Worm (Caenorhabditis elegans) whole organism, mixed stage, embryonic: ENCODE data around the gene R03D7.2.
A peak's percentile ranks its signal among the peaks of the same experiment; 100 is the strongest.

Source experiments
- ces-1 ChIP-seq: fragments of 150-350 bp; optimal IDR thresholded peaks from 2 replicates; lab custom pipeline; 2014; ENCODE audit warnings: missing biosample characterization, missing genetic modification reagents, missing genetic modification characterization
- elt-1 ChIP-seq: sonication (generic microtip); optimal IDR thresholded peaks from 2 replicates; lab custom pipeline; 2017; ENCODE audit warnings: missing genetic modification characterization, mild to moderate bottlenecking, missing compliant biosample characterization, antibody characterized with exemption, moderate library complexity, borderline replicate concordance; ENCODE audit not compliant: insufficient read depth
- elt-3 ChIP-seq: fragments of 150-350 bp; optimal IDR thresholded peaks from 2 replicates; lab custom pipeline; 2014; ENCODE audit warnings: missing biosample characterization, missing genetic modification characterization
- ham-2 ChIP-seq: fragments of 200-800 bp; sonication (Bioruptor generic); optimal IDR thresholded peaks from 2 replicates; lab custom pipeline; 2018; ENCODE audit warnings: mild to moderate bottlenecking, missing genetic modification characterization, missing compliant biosample characterization
- mep-1 ChIP-seq: fragments of 150-350 bp; optimal IDR thresholded peaks from 2 replicates; lab custom pipeline; 2017; ENCODE audit warnings: missing biosample characterization, missing genetic modification reagents, missing genetic modification characterization, inconsistent platforms
- nhr-237 ChIP-seq: fragments of 150-350 bp; optimal IDR thresholded peaks from 2 replicates; lab custom pipeline; 2014; ENCODE audit warnings: missing biosample characterization, missing genetic modification characterization
- nhr-76 ChIP-seq: sonication (generic microtip); optimal IDR thresholded peaks from 2 replicates; lab custom pipeline; 2017; ENCODE audit warnings: missing biosample characterization, missing genetic modification characterization
- pha-4 ChIP-seq: fragments of 150-350 bp; optimal IDR thresholded peaks from 2 replicates; lab custom pipeline; 2018; ENCODE audit warnings: missing biosample characterization, missing genetic modification reagents, missing genetic modification characterization
- snpc-4 ChIP-seq: fragments of 150-350 bp; optimal IDR thresholded peaks from 2 replicates; lab custom pipeline; 2014; ENCODE audit warnings: missing biosample characterization, missing genetic modification characterization
- unc-39 ChIP-seq: fragments of 150-350 bp; optimal IDR thresholded peaks from 2 replicates; lab custom pipeline; 2014; ENCODE audit warnings: missing biosample characterization, missing genetic modification characterization
- unc-62 ChIP-seq: fragments of 150-350 bp; optimal IDR thresholded peaks from 2 replicates; lab custom pipeline; 2014; ENCODE audit warnings: missing biosample characterization, missing genetic modification reagents, missing genetic modification characterization

- TF ChIP-seq snpc-4 (tag; lab: Kevin White, UChicago) (no peak), ces-1 (GFP tag; lab: Kevin White, UChicago) (peak; percentile 50), nhr-237 (tag; lab: Kevin White, UChicago) (no peak), elt-3 (no peak), elt-1 (no peak), mep-1 (no peak), nhr-76 (tag; lab: Kevin White, UChicago) (no peak), pha-4 (tag; lab: Kevin White, UChicago) (no peak), unc-62 (no peak), unc-39 (tag; lab: Kevin White, UChicago) (no peak), ham-2 (GFP tag; lab: Kevin White, UChicago) (no peak)
Measured at ce11 chrII:10970625-10971024, 35.6 kb upstream of the R03D7.2 start.
